Worm (Caenorhabditis elegans) whole organism, L4/young adult: ENCODE measurements around the gene acs-5.

Experiments
- W03F9.2 ChIP-seq: fragments of 150-350 bp; optimal IDR thresholded peaks from 2 replicates; lab custom pipeline; 2014; ENCODE audit warnings: missing biosample characterization, missing genetic modification characterization
- dao-5 ChIP-seq: sonication (generic microtip); optimal IDR thresholded peaks from 2 replicates; lab custom pipeline; 2016; ENCODE audit warnings: missing genotype, missing genetic modification characterization, moderate library complexity, missing compliant biosample characterization
- him-1 ChIP-seq: sonication (generic microtip); optimal IDR thresholded peaks from 2 replicates; lab custom pipeline; 2016; ENCODE audit warnings: missing genotype, missing genetic modification reagents, missing genetic modification characterization, missing compliant biosample characterization

The acs-5 gene

ce11 chrIII:13546537-13546936 is 3.2 kb upstream of the acs-5 start, which contains the start of gene Y76A2B.4:
Y76A2B.4 (minus strand) TSS chrIII:13546777.
- TF ChIP-seq him-1 (tag; lab: Kevin White, UChicago): no peak
- no peak for TF ChIP-seq W03F9.2 (tag; lab: Kevin White, UChicago)
- no peak for TF ChIP-seq dao-5

- TF ChIP-seq him-1 (tag; lab: Kevin White, UChicago) (no peak), dao-5 (no peak), W03F9.2 (tag; lab: Kevin White, UChicago) (no peak)
These were observed 1.3 kb upstream of the acs-5 start for ce11 chrIII:13544593-13544992.

- no peak for TF ChIP-seq him-1 (tag; lab: Kevin White, UChicago)
- no peak for TF ChIP-seq W03F9.2 (tag; lab: Kevin White, UChicago)
- TF ChIP-seq dao-5: no peak
These were observed 876 bp downstream of the acs-5 start for ce11 chrIII:13542458-13542857.

- no peak for TF ChIP-seq dao-5
- TF ChIP-seq him-1 (tag; lab: Kevin White, UChicago): no peak
- no peak for TF ChIP-seq W03F9.2 (tag; lab: Kevin White, UChicago)
These were observed 2.5 kb downstream of the acs-5 start for ce11 chrIII:13540791-13541190.

- TF ChIP-seq dao-5 (no peak), him-1 (tag; lab: Kevin White, UChicago) (no peak), W03F9.2 (tag; lab: Kevin White, UChicago) (no peak)
These were observed 7.5 kb downstream of the acs-5 start for ce11 chrIII:13535735-13536390.

ce11 chrIII:13534704-13535103 is 8.6 kb downstream of the acs-5 start:
- TF ChIP-seq him-1 (tag; lab: Kevin White, UChicago): no peak
- no peak for TF ChIP-seq W03F9.2 (tag; lab: Kevin White, UChicago)
- TF ChIP-seq dao-5: no peak

- TF ChIP-seq dao-5 (no peak), him-1 (tag; lab: Kevin White, UChicago) (no peak), W03F9.2 (tag; lab: Kevin White, UChicago) (no peak)
These were observed 12.5 kb downstream of the acs-5 start for ce11 chrIII:13530838-13531237.

ce11 chrIII:13530017-13530416 is 13.3 kb downstream of the acs-5 start:
- no peak for TF ChIP-seq dao-5
- TF ChIP-seq him-1 (tag; lab: Kevin White, UChicago): no peak
- no peak for TF ChIP-seq W03F9.2 (tag; lab: Kevin White, UChicago)

- TF ChIP-seq him-1 (tag; lab: Kevin White, UChicago) (no peak), dao-5 (no peak), W03F9.2 (tag; lab: Kevin White, UChicago) (no peak)
These were observed 14.7 kb downstream of the acs-5 start for ce11 chrIII:13528513-13529249.

ce11 chrIII:13527424-13528097 is 15.8 kb downstream of the acs-5 start, which contains the start of gene lron-13:
lron-13 (plus strand) TSS chrIII:13527438.
- TF ChIP-seq dao-5: no peak
- no peak for TF ChIP-seq him-1 (tag; lab: Kevin White, UChicago)
- no peak for TF ChIP-seq W03F9.2 (tag; lab: Kevin White, UChicago)

ce11 chrIII:13526702-13527101 is 16.6 kb downstream of the acs-5 start:
- TF ChIP-seq dao-5: no peak
- TF ChIP-seq W03F9.2 (tag; lab: Kevin White, UChicago): no peak
- TF ChIP-seq him-1 (tag; lab: Kevin White, UChicago): no peak

ce11 chrIII:13526191-13526590 is 17.1 kb downstream of the acs-5 start:
- TF ChIP-seq W03F9.2 (tag; lab: Kevin White, UChicago) (no peak), him-1 (tag; lab: Kevin White, UChicago) (no peak), dao-5 (no peak)

ce11 chrIII:13525118-13525839 is 18.1 kb downstream of the acs-5 start:
- no peak for TF ChIP-seq him-1 (tag; lab: Kevin White, UChicago)
- no peak for TF ChIP-seq W03F9.2 (tag; lab: Kevin White, UChicago)
- no peak for TF ChIP-seq dao-5
